Fruit fly (Drosophila melanogaster) whole organism, wandering third instar larva: ENCODE measurements around the gene Imp.

Experiments used
- Hr78 ChIP-seq: fragments of >200 bp; optimal IDR thresholded peaks from 2 replicates; lab custom pipeline; 2017; ENCODE audit warnings: missing biosample characterization, missing genetic modification characterization
- Mio ChIP-seq: sonication (Bioruptor generic); optimal IDR thresholded peaks from 2 replicates; lab custom pipeline; 2016; ENCODE audit warnings: missing biosample characterization, missing genetic modification characterization
- N ChIP-seq: fragments of >200 bp; optimal IDR thresholded peaks from 2 replicates; lab custom pipeline; 2018; ENCODE audit warnings: missing biosample characterization, missing external identifiers, missing genetic modification characterization
- dmrt93B ChIP-seq: fragments of 200-800 bp; sonication (Bioruptor generic); optimal IDR thresholded peaks from 2 replicates; lab custom pipeline; 2018; ENCODE audit warnings: missing biosample characterization, mild to moderate bottlenecking, missing genetic modification characterization
- psq ChIP-seq: fragments of 200-800 bp; sonication (Bioruptor generic); optimal IDR thresholded peaks from 3 replicates; lab custom pipeline; 2017; ENCODE audit warnings: missing biosample characterization, mild to moderate bottlenecking, missing genetic modification characterization, moderate library complexity
- sage ChIP-seq: fragments of 200-800 bp; sonication (Bioruptor generic); optimal IDR thresholded peaks from 2 replicates; lab custom pipeline; 2016; ENCODE audit warnings: missing biosample characterization, mild to moderate bottlenecking, missing genetic modification characterization
- tai ChIP-seq: sonication (Bioruptor generic); optimal IDR thresholded peaks from 2 replicates; lab custom pipeline; 2016; ENCODE audit warnings: missing biosample characterization, missing genetic modification characterization
- usp ChIP-seq: fragments of >200 bp; optimal IDR thresholded peaks from 2 replicates; lab custom pipeline; 2017; ENCODE audit warnings: missing biosample characterization, missing genetic modification characterization

DNA sequence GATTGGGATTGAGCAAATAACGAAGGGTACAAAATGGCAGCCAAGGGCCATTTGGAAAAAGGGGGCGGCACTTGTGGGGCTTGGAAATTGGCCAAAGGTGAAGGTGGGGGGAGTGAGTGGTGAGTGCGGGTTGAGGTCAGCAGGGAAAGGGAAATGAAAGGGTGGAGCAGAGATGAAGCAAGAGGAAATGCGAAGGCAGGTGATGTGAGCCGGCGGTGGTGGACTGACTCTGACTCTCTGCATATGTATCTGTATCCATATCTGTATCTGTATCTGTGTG is 86.0 kb downstream of the Imp start:
- TF ChIP-seq sage (GFP tag; lab: Kevin White, UChicago): no peak
- TF ChIP-seq usp: no peak
- no peak for TF ChIP-seq tai (GFP tag; lab: Kevin White, UChicago)
- no peak for TF ChIP-seq Hr78 (GFP tag; lab: Kevin White, UChicago)
- no peak for TF ChIP-seq dmrt93B (GFP tag; lab: Kevin White, UChicago)
- TF ChIP-seq N (GFP tag; lab: Kevin White, UChicago): no peak
- TF ChIP-seq Mio: no peak
- TF ChIP-seq psq (GFP tag; lab: Kevin White, UChicago): no peak
